Worm (Caenorhabditis elegans) whole organism, midembryonic: ENCODE data around the gene nog-1.

Experiments
- flt-1 ChIP-seq: fragments of 200-800 bp; sonication (Bioruptor generic); IDR thresholded peaks from 2 replicates; pipeline ENCODE4 v1.3.6; 2022; ENCODE audit warnings: missing genetic modification characterization, missing compliant biosample characterization
- med-1 ChIP-seq: sonication (generic microtip); optimal IDR thresholded peaks from 2 replicates; lab custom pipeline; 2017; ENCODE audit warnings: missing genetic modification characterization, mild to moderate bottlenecking, missing compliant biosample characterization, antibody characterized with exemption, missing genetic modification reagents; ENCODE audit not compliant: insufficient read depth

DNA sequence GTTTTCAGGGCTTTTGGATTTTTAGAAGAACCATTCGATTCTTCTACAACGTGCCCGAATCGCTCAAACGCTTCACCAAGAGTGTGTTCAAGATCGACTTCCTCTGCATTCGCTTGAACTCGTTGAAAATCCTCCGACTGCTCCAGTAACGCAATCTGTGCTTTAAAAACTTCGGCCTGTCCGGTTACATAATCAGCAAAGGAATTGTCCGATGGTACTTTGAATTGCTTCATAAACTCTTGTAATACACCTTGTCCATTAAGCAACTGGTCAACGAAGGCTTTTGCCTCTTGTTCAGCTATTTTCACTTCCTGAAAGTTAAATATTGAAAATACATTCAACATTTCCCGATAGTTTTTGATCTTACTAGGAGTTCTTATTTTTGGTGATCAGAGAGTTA, 27.0 kb downstream of the nog-1 start:
- TF ChIP-seq med-1 (no peak), flt-1 (GFP tag; lab: Robert Waterston, UW) (no peak)
